Worm (Caenorhabditis elegans) whole organism, young adult: ENCODE measurements around the gene srg-13.

ENCODE experiments used
- B0035.1 ChIP-seq: sonication (generic microtip); optimal IDR thresholded peaks from 2 replicates; lab custom pipeline; 2016; ENCODE audit warnings: missing genetic modification characterization, mild to moderate bottlenecking, missing compliant biosample characterization, missing genotype, missing genetic modification reagents
- B0336.3 ChIP-seq: fragments of 200-800 bp; sonication (Bioruptor generic); IDR thresholded peaks from 2 replicates; pipeline ENCODE4 v1.3.6; 2022; ENCODE audit warnings: missing genetic modification characterization, missing compliant biosample characterization
- F10E7.11 ChIP-seq: sonication (generic microtip); optimal IDR thresholded peaks from 2 replicates; lab custom pipeline; 2017; ENCODE audit warnings: mild to moderate bottlenecking, missing genetic modification characterization, moderate library complexity, missing compliant biosample characterization
- F49E8.2 ChIP-seq: sonication (generic microtip); optimal IDR thresholded peaks from 3 replicates; lab custom pipeline; 2017; ENCODE audit warnings: missing genetic modification characterization, mild to moderate bottlenecking, missing compliant biosample characterization, antibody characterized with exemption, moderate library complexity; ENCODE audit not compliant: insufficient read depth
- F52B5.7 ChIP-seq: sonication (generic microtip); optimal IDR thresholded peaks from 2 replicates; lab custom pipeline; 2016; ENCODE audit warnings: mild to moderate bottlenecking, missing genetic modification characterization, missing compliant biosample characterization
- F55B11.4 ChIP-seq: sonication (generic microtip); optimal IDR thresholded peaks from 2 replicates; lab custom pipeline; 2016; ENCODE audit warnings: missing compliant biosample characterization, missing genetic modification characterization, borderline replicate concordance; ENCODE audit not compliant: insufficient read depth
- K11D2.4 ChIP-seq: fragments of 200-800 bp; sonication (Bioruptor generic); IDR thresholded peaks from 2 replicates; pipeline ENCODE4 v1.3.6; 2022; ENCODE audit warnings: missing genetic modification reagents, missing genetic modification characterization, missing compliant biosample characterization
- Y53F4B.3 ChIP-seq: fragments of 200-800 bp; sonication (Bioruptor generic); IDR thresholded peaks from 2 replicates; pipeline ENCODE4 v1.3.6; 2022; ENCODE audit warnings: missing genetic modification reagents, missing genetic modification characterization, missing compliant biosample characterization
- Y53G8AR.9 ChIP-seq: fragments of 200-800 bp; sonication (Bioruptor generic); conservative IDR thresholded peaks from 2 replicates; pipeline ENCODE4 v1.3.6; 2022; ENCODE audit warnings: missing genetic modification reagents, missing genetic modification characterization, missing compliant biosample characterization
- Y56A3A.18 ChIP-seq: fragments of 200-800 bp; sonication (Bioruptor generic); IDR thresholded peaks from 2 replicates; pipeline ENCODE4 v1.3.6; 2022; ENCODE audit warnings: missing genetic modification reagents, missing genetic modification characterization, missing compliant biosample characterization
- Y95B8A.8 ChIP-seq: fragments of 200-800 bp; sonication (Bioruptor generic); IDR thresholded peaks from 2 replicates; pipeline ENCODE4 v1.3.6; 2022; ENCODE audit warnings: missing genetic modification reagents, missing genetic modification characterization, missing compliant biosample characterization
- aptf-3 ChIP-seq: fragments of 200-800 bp; sonication (Bioruptor generic); IDR thresholded peaks from 2 replicates; pipeline ENCODE4 v1.3.6; 2022; ENCODE audit warnings: missing genetic modification characterization, missing compliant biosample characterization
- atf-7 ChIP-seq: sonication (generic microtip); optimal IDR thresholded peaks from 2 replicates; lab custom pipeline; 2017; ENCODE audit warnings: mild to moderate bottlenecking, missing genetic modification characterization, missing compliant biosample characterization
- attf-5 ChIP-seq: fragments of 200-800 bp; sonication (Bioruptor generic); optimal IDR thresholded peaks from 2 replicates; lab custom pipeline; 2018; ENCODE audit warnings: mild to moderate bottlenecking, missing genetic modification characterization, missing compliant biosample characterization
- attf-6 ChIP-seq: fragments of 200-800 bp; sonication (Bioruptor generic); IDR thresholded peaks from 2 replicates; pipeline ENCODE4 v1.3.6; 2022; ENCODE audit warnings: missing genetic modification reagents, missing genetic modification characterization, missing compliant biosample characterization
- bed-2 ChIP-seq: fragments of 200-800 bp; sonication (Bioruptor generic); IDR thresholded peaks from 2 replicates; pipeline ENCODE4 v1.3.6; 2022; ENCODE audit warnings: missing genetic modification reagents, missing genetic modification characterization, missing compliant biosample characterization
- cebp-1 ChIP-seq, 2 experiments: fragments of 200-800 bp in 1 of 2; sonication (Bioruptor generic) in 1 of 2; sonication (generic microtip) in 1 of 2; IDR thresholded peaks in 1 of 2; optimal IDR thresholded peaks in 1 of 2; 2 replicates each; pipeline versions ENCODE4 v1.3.6 to Lab custom; 2017 to 2022; ENCODE audit warnings: missing compliant biosample characterization in 2 of 2, missing genetic modification characterization in 2 of 2, mild to moderate bottlenecking in 1 of 2, missing genetic modification reagents in 1 of 2, moderate library complexity in 1 of 2
- cebp-2 ChIP-seq: fragments of 200-800 bp; sonication (Bioruptor generic); IDR thresholded peaks from 2 replicates; pipeline ENCODE4 v1.3.6; 2022; ENCODE audit warnings: missing genetic modification characterization, missing compliant biosample characterization
- ceh-100 ChIP-seq: fragments of 200-800 bp; sonication (Bioruptor generic); IDR thresholded peaks from 2 replicates; pipeline ENCODE4 v1.3.6; 2022; ENCODE audit warnings: missing genetic modification reagents, missing genetic modification characterization, missing compliant biosample characterization
- ceh-40 ChIP-seq: fragments of 200-800 bp; sonication (Bioruptor generic); IDR thresholded peaks from 2 replicates; pipeline ENCODE4 v1.3.6; 2022; ENCODE audit warnings: missing genetic modification characterization, missing compliant biosample characterization
- die-1 ChIP-seq: sonication (generic microtip); optimal IDR thresholded peaks from 2 replicates; lab custom pipeline; 2016; ENCODE audit warnings: missing genotype, mild to moderate bottlenecking, missing genetic modification characterization, missing compliant biosample characterization
- dox-1 ChIP-seq: fragments of 200-800 bp; sonication (Bioruptor generic); IDR thresholded peaks from 2 replicates; pipeline ENCODE4 v1.3.6; 2022; ENCODE audit warnings: missing genetic modification reagents, missing genetic modification characterization, missing compliant biosample characterization
- efl-1 ChIP-seq: fragments of 150-350 bp; optimal IDR thresholded peaks from 2 replicates; lab custom pipeline; 2014; ENCODE audit warnings: missing biosample characterization, missing genetic modification reagents, missing genetic modification characterization
- egl-18 ChIP-seq: fragments of 200-800 bp; sonication (Bioruptor generic); IDR thresholded peaks from 2 replicates; pipeline ENCODE4 v1.3.6; 2022; ENCODE audit warnings: missing genetic modification reagents, missing genetic modification characterization, missing compliant biosample characterization
- egrh-3 ChIP-seq: fragments of 200-800 bp; sonication (Bioruptor generic); IDR thresholded peaks from 2 replicates; pipeline ENCODE4 v1.3.6; 2022; ENCODE audit warnings: missing genetic modification reagents, missing genetic modification characterization, missing compliant biosample characterization
- hmg-20 ChIP-seq: fragments of 200-800 bp; sonication (Bioruptor generic); IDR thresholded peaks from 2 replicates; pipeline ENCODE4 v1.3.6; 2022; ENCODE audit warnings: missing genetic modification reagents, missing genetic modification characterization, missing compliant biosample characterization
- hrde-1 ChIP-seq: sonication (generic microtip); optimal IDR thresholded peaks from 2 replicates; lab custom pipeline; 2016; ENCODE audit warnings: missing genetic modification characterization, mild to moderate bottlenecking, missing compliant biosample characterization, moderate library complexity, missing genotype, missing genetic modification reagents, borderline replicate concordance
- lag-1 ChIP-seq: fragments of 200-800 bp; sonication (Bioruptor generic); IDR thresholded peaks from 2 replicates; pipeline ENCODE4 v1.3.6; 2022; ENCODE audit warnings: missing genetic modification reagents, missing genetic modification characterization, missing compliant biosample characterization
- let-526 ChIP-seq: fragments of 200-800 bp; sonication (Bioruptor generic); IDR thresholded peaks from 2 replicates; pipeline ENCODE4 v1.3.6; 2022; ENCODE audit warnings: missing genetic modification reagents, missing genetic modification characterization, missing compliant biosample characterization
- lin-26 ChIP-seq: fragments of 200-800 bp; sonication (Bioruptor generic); IDR thresholded peaks from 2 replicates; pipeline ENCODE4 v1.3.6; 2022; ENCODE audit warnings: missing genetic modification reagents, missing genetic modification characterization, missing compliant biosample characterization
- lsy-27 ChIP-seq: sonication (generic microtip); optimal IDR thresholded peaks from 2 replicates; lab custom pipeline; 2017; ENCODE audit warnings: missing genetic modification characterization, mild to moderate bottlenecking, missing compliant biosample characterization, antibody characterized with exemption, missing genotype, borderline replicate concordance; ENCODE audit not compliant: insufficient read depth
- madf-10 ChIP-seq: sonication (generic microtip); optimal IDR thresholded peaks from 2 replicates; lab custom pipeline; 2016; ENCODE audit warnings: mild to moderate bottlenecking, missing genetic modification characterization, missing compliant biosample characterization
- madf-8 ChIP-seq: fragments of 200-800 bp; sonication (Bioruptor generic); conservative IDR thresholded peaks from 2 replicates; pipeline ENCODE4 v1.3.6; 2022; ENCODE audit warnings: missing genetic modification reagents, missing genetic modification characterization, missing compliant biosample characterization
- mcd-1 ChIP-seq: fragments of 200-800 bp; sonication (Bioruptor generic); IDR thresholded peaks from 2 replicates; pipeline ENCODE4 v1.3.6; 2022; ENCODE audit warnings: missing genetic modification reagents, missing genetic modification characterization, missing compliant biosample characterization
- nfya-2 ChIP-seq: fragments of 200-800 bp; sonication (Bioruptor generic); IDR thresholded peaks from 2 replicates; pipeline ENCODE4 v1.3.6; 2022; ENCODE audit warnings: missing genetic modification reagents, missing genetic modification characterization, missing compliant biosample characterization
- nhr-179 ChIP-seq: sonication (generic microtip); optimal IDR thresholded peaks from 2 replicates; lab custom pipeline; 2016; ENCODE audit warnings: mild to moderate bottlenecking, missing genetic modification characterization, missing compliant biosample characterization
- nhr-90 ChIP-seq: sonication (generic microtip); optimal IDR thresholded peaks from 2 replicates; lab custom pipeline; 2016; ENCODE audit warnings: missing genotype, mild to moderate bottlenecking, missing genetic modification characterization, missing compliant biosample characterization
- pbrm-1 ChIP-seq: fragments of 200-800 bp; sonication (Bioruptor generic); IDR thresholded peaks from 2 replicates; pipeline ENCODE4 v1.3.6; 2022; ENCODE audit warnings: missing genetic modification reagents, missing genetic modification characterization, missing compliant biosample characterization
- rec-8 ChIP-seq, 2 experiments: sonication (generic microtip); optimal IDR thresholded peaks; 2 replicates each; lab custom pipeline; 2016; ENCODE audit warnings: mild to moderate bottlenecking in 2 of 2, missing genetic modification characterization in 2 of 2, missing genetic modification reagents in 2 of 2, missing genotype in 2 of 2, missing biosample characterization in 1 of 2, missing compliant biosample characterization in 1 of 2, moderate library complexity in 1 of 2
- sdz-38 ChIP-seq: sonication (generic microtip); optimal IDR thresholded peaks from 2 replicates; lab custom pipeline; 2016; ENCODE audit warnings: missing genotype, missing genetic modification characterization, missing compliant biosample characterization
- snpc-4 ChIP-seq, 5 experiments: fragments of 150-350 bp in 1 of 5; sonication (generic microtip) in 4 of 5; optimal IDR thresholded peaks; 2 replicates each; lab custom pipeline; 2014 to 2018; ENCODE audit warnings: missing genetic modification characterization in 5 of 5, missing biosample characterization in 3 of 5, antibody characterized with exemption in 2 of 5, mild to moderate bottlenecking in 2 of 5, missing compliant biosample characterization in 2 of 5, missing genotype in 2 of 5, moderate library complexity in 2 of 5, missing genetic modification reagents in 1 of 5
- tbx-9 ChIP-seq: sonication (generic microtip); optimal IDR thresholded peaks from 2 replicates; lab custom pipeline; 2016; ENCODE audit warnings: borderline replicate concordance, missing genetic modification characterization, inconsistent platforms, missing compliant biosample characterization
- tlf-1 ChIP-seq: fragments of 200-800 bp; sonication (Bioruptor generic); optimal IDR thresholded peaks from 2 replicates; lab custom pipeline; 2018; ENCODE audit warnings: mild to moderate bottlenecking, missing genetic modification characterization, missing compliant biosample characterization
- xnd-1 ChIP-seq: sonication (generic microtip); optimal IDR thresholded peaks from 2 replicates; lab custom pipeline; 2016; ENCODE audit warnings: missing genotype, missing genetic modification reagents, missing genetic modification characterization, missing compliant biosample characterization
- zfh-2 ChIP-seq: fragments of 200-800 bp; sonication (Bioruptor generic); conservative IDR thresholded peaks from 2 replicates; pipeline ENCODE4 v1.3.6; 2022; ENCODE audit warnings: missing genetic modification reagents, missing genetic modification characterization, missing compliant biosample characterization
- ztf-25 ChIP-seq: fragments of 200-800 bp; sonication (Bioruptor generic); IDR thresholded peaks from 2 replicates; pipeline ENCODE4 v1.3.6; 2022; ENCODE audit warnings: missing genetic modification reagents, missing genetic modification characterization, missing compliant biosample characterization
- ztf-26 ChIP-seq: sonication (generic microtip); optimal IDR thresholded peaks from 2 replicates; lab custom pipeline; 2017; ENCODE audit warnings: missing genetic modification characterization, missing compliant biosample characterization

Gene srg-13

ce11 chrIII:4693281-4693680, 21.2 kb downstream of the srg-13 start, which contains the start of gene nifk-1 (continued):
- TF ChIP-seq Y53F4B.3 (GFP tag; lab: Robert Waterston, UW) = no peak
- no peak for TF ChIP-seq attf-6 (GFP tag; lab: Robert Waterston, UW)
- 0 out of 2 replicates have a peak, but pooled peaks have one; percentile 54 for TF ChIP-seq pbrm-1 (GFP tag; lab: Robert Waterston, UW)
- TF ChIP-seq ceh-40 (GFP tag; lab: Robert Waterston, UW) = no peak
- TF ChIP-seq Y95B8A.8 = no peak
- no peak for TF ChIP-seq die-1 (tag; lab: Kevin White, UChicago)
- peak; percentile 67 for TF ChIP-seq mcd-1
- TF ChIP-seq tbx-9 = no peak
- TF ChIP-seq egl-18 (GFP tag; lab: Robert Waterston, UW) = no peak
- no peak for TF ChIP-seq nfya-2 (GFP tag; lab: Robert Waterston, UW)
- no peak for TF ChIP-seq F49E8.2 (tag; lab: Kevin White, UChicago)
- TF ChIP-seq ceh-100 (GFP tag; lab: Robert Waterston, UW) = no peak
- no peak for TF ChIP-seq F52B5.7 (tag; lab: Kevin White, UChicago)
- no peak for TF ChIP-seq K11D2.4 (GFP tag; lab: Robert Waterston, UW)
- TF ChIP-seq bed-2 (GFP tag; lab: Robert Waterston, UW) = no peak
- TF ChIP-seq dox-1 (GFP tag; lab: Robert Waterston, UW) = peak; percentile 84
- no peak for TF ChIP-seq hrde-1 (tag; lab: Kevin White, UChicago)
- TF ChIP-seq snpc-4 (GFP tag; optimal IDR thresholded peaks at IDR 0.05; lab: Kevin White, UChicago) = no peak
- peak in 3 of 4 experiments; percentile 28 to 69 (median 68) for TF ChIP-seq snpc-4 (tag; optimal IDR thresholded peaks at IDR 0.05; lab: Kevin White, UChicago)
- no peak for TF ChIP-seq aptf-3 (GFP tag; lab: Robert Waterston, UW)
- no peak for TF ChIP-seq nhr-90 (tag; lab: Kevin White, UChicago)
- TF ChIP-seq sdz-38 (tag; lab: Kevin White, UChicago) = no peak
- TF ChIP-seq nhr-179 (tag; lab: Kevin White, UChicago) = no peak
- TF ChIP-seq rec-8 (tag; optimal IDR thresholded peaks at IDR 0.05; lab: Kevin White, UChicago) = no peak
- no peak for TF ChIP-seq B0035.1 (tag; lab: Kevin White, UChicago)
- TF ChIP-seq cebp-1 (GFP tag; IDR thresholded peaks at IDR 0.05; lab: Robert Waterston, UW) = no peak
- TF ChIP-seq cebp-1 (tag; optimal IDR thresholded peaks at IDR 0.05; lab: Kevin White, UChicago) = peak; percentile 58
- no peak for TF ChIP-seq Y56A3A.18 (GFP tag; lab: Robert Waterston, UW)
- TF ChIP-seq xnd-1 (tag; lab: Kevin White, UChicago) = no peak
- TF ChIP-seq lag-1 (GFP tag; lab: Robert Waterston, UW) = no peak
- no peak for TF ChIP-seq atf-7 (tag; lab: Kevin White, UChicago)
- TF ChIP-seq tlf-1 (GFP tag; lab: Kevin White, UChicago) = peak; percentile 3
- peak; percentile 56 for TF ChIP-seq efl-1 (GFP tag; lab: Kevin White, UChicago)
- no peak for TF ChIP-seq hmg-20 (GFP tag; lab: Robert Waterston, UW)
- TF ChIP-seq ztf-26 (tag; lab: Kevin White, UChicago) = no peak
- TF ChIP-seq B0336.3 (GFP tag; lab: Robert Waterston, UW) = 0 out of 2 replicates have a peak, but pooled peaks have one; percentile 28
- TF ChIP-seq zfh-2 (GFP tag; lab: Robert Waterston, UW) = no peak
- no peak for TF ChIP-seq ztf-25 (GFP tag; lab: Robert Waterston, UW)
- TF ChIP-seq F55B11.4 (tag; lab: Kevin White, UChicago) = no peak
- TF ChIP-seq F10E7.11 (tag; lab: Kevin White, UChicago) = no peak
- TF ChIP-seq cebp-2 (GFP tag; lab: Robert Waterston, UW) = no peak
- no peak for TF ChIP-seq lin-26 (GFP tag; lab: Robert Waterston, UW)
- TF ChIP-seq madf-8 = no peak
- TF ChIP-seq egrh-3 (GFP tag; lab: Robert Waterston, UW) = no peak
- no peak for TF ChIP-seq madf-10 (tag; lab: Kevin White, UChicago)
- TF ChIP-seq let-526 = no peak
- no peak for TF ChIP-seq Y53G8AR.9 (GFP tag; lab: Robert Waterston, UW)
- TF ChIP-seq attf-5 (GFP tag; lab: Kevin White, UChicago) = peak; percentile 86
- TF ChIP-seq lsy-27 (tag; lab: Kevin White, UChicago) = no peak
